Fruit fly (Drosophila melanogaster) whole organism, prepupa: Measurements from ENCODE around the gene Prosbeta3.

ENCODE experiments used
- Blimp-1 ChIP-seq: fragments of 200-800 bp; sonication (Bioruptor generic); optimal IDR thresholded peaks from 3 replicates; lab custom pipeline; 2017; ENCODE audit warnings: missing biosample characterization, missing genetic modification characterization, mild to moderate bottlenecking, moderate library complexity, missing genetic modification reagents
- CG10631 ChIP-seq: fragments of 200-800 bp; sonication (Bioruptor generic); optimal IDR thresholded peaks from 2 replicates; lab custom pipeline; 2016; ENCODE audit warnings: missing biosample characterization, missing genetic modification characterization
- CG11294 ChIP-seq: fragments of 200-800 bp; sonication (Bioruptor generic); IDR thresholded peaks from 2 replicates; pipeline ENCODE4 v1.3.6; 2022; ENCODE audit warnings: missing biosample characterization, missing genetic modification characterization
- CG11762 ChIP-seq: fragments of 200-800 bp; sonication (Bioruptor generic); optimal IDR thresholded peaks from 3 replicates; lab custom pipeline; 2016; ENCODE audit warnings: missing biosample characterization, missing genetic modification characterization; ENCODE audit not compliant: insufficient read depth
- CG15336 ChIP-seq: fragments of 200-800 bp; sonication (Bioruptor generic); IDR thresholded peaks from 2 replicates; pipeline ENCODE4 v1.3.6; 2022; ENCODE audit warnings: missing biosample characterization, missing genetic modification characterization
- CG1621 ChIP-seq: fragments of 200-800 bp; sonication (Bioruptor generic); optimal IDR thresholded peaks from 3 replicates; lab custom pipeline; 2018; ENCODE audit warnings: missing biosample characterization, mild to moderate bottlenecking, missing genetic modification characterization
- CG16779 ChIP-seq: fragments of 200-800 bp; sonication (Bioruptor generic); optimal IDR thresholded peaks from 3 replicates; lab custom pipeline; 2017; ENCODE audit warnings: missing biosample characterization, mild to moderate bottlenecking, missing genetic modification characterization
- CG3032 ChIP-seq: fragments of 200-800 bp; optimal IDR thresholded peaks from 2 replicates; lab custom pipeline; 2019; ENCODE audit warnings: missing biosample characterization, mild to moderate bottlenecking, missing genetic modification characterization, moderate library complexity
- CG32006 ChIP-seq: fragments of 200-800 bp; sonication (Bioruptor generic); optimal IDR thresholded peaks from 3 replicates; lab custom pipeline; 2017; ENCODE audit warnings: missing biosample characterization, mild to moderate bottlenecking, missing genetic modification characterization
- CG34406 ChIP-seq: fragments of 200-800 bp; sonication (Bioruptor generic); optimal IDR thresholded peaks from 3 replicates; lab custom pipeline; 2016; ENCODE audit warnings: missing biosample characterization, missing genetic modification characterization
- CG4318 ChIP-seq: fragments of 200-800 bp; sonication (Bioruptor generic); optimal IDR thresholded peaks from 3 replicates; lab custom pipeline; 2017; ENCODE audit warnings: missing biosample characterization, mild to moderate bottlenecking, missing genetic modification characterization
- CG6163 ChIP-seq: fragments of 200-800 bp; sonication (Bioruptor generic); IDR thresholded peaks from 3 replicates; pipeline ENCODE4 v1.3.6; 2022; ENCODE audit warnings: missing biosample characterization, missing genetic modification characterization
- CG6792 ChIP-seq: fragments of 200-800 bp; sonication (Bioruptor generic); optimal IDR thresholded peaks from 3 replicates; lab custom pipeline; 2016; ENCODE audit warnings: missing biosample characterization, missing genetic modification characterization
- CG6808 ChIP-seq: fragments of 200-800 bp; sonication (Bioruptor generic); optimal IDR thresholded peaks from 3 replicates; lab custom pipeline; 2017; ENCODE audit warnings: missing biosample characterization, missing genetic modification characterization, mild to moderate bottlenecking, moderate library complexity, missing genetic modification reagents
- CG7368 ChIP-seq: fragments of 200-800 bp; sonication (Bioruptor generic); optimal IDR thresholded peaks from 3 replicates; lab custom pipeline; 2016; ENCODE audit warnings: missing biosample characterization, missing genetic modification characterization
- CG8119 ChIP-seq: fragments of 200-800 bp; sonication (Bioruptor generic); IDR thresholded peaks from 3 replicates; pipeline ENCODE4 v1.3.6; 2022; ENCODE audit warnings: missing biosample characterization, missing genetic modification characterization
- CG8319 ChIP-seq: fragments of 200-800 bp; sonication (Bioruptor generic); optimal IDR thresholded peaks from 3 replicates; lab custom pipeline; 2016; ENCODE audit warnings: missing biosample characterization, missing genetic modification characterization
- CG8632 ChIP-seq: fragments of 200-800 bp; sonication (Bioruptor generic); optimal IDR thresholded peaks from 3 replicates; lab custom pipeline; 2016; ENCODE audit warnings: missing biosample characterization, missing genetic modification characterization
- CG9139 ChIP-seq: fragments of 200-800 bp; sonication (Bioruptor generic); optimal IDR thresholded peaks from 3 replicates; lab custom pipeline; 2017; ENCODE audit warnings: missing biosample characterization, mild to moderate bottlenecking, missing genetic modification characterization
- Eip75B ChIP-seq: fragments of 200-800 bp; sonication (Bioruptor generic); optimal IDR thresholded peaks from 3 replicates; lab custom pipeline; 2016; ENCODE audit warnings: missing biosample characterization, missing genetic modification characterization
- Eip78C ChIP-seq: fragments of 200-800 bp; sonication (Bioruptor generic); peaks from one replicate; lab custom pipeline; 2016; ENCODE audit warnings: missing biosample characterization, missing genetic modification characterization
- Ets21C ChIP-seq: fragments of 200-800 bp; sonication (Bioruptor generic); optimal IDR thresholded peaks from 3 replicates; lab custom pipeline; 2016; ENCODE audit warnings: missing biosample characterization, missing genetic modification characterization
- Ets96B ChIP-seq: fragments of 200-800 bp; optimal IDR thresholded peaks from 2 replicates; lab custom pipeline; 2019; ENCODE audit warnings: missing biosample characterization, mild to moderate bottlenecking, missing genetic modification characterization, moderate library complexity
- Gug ChIP-seq: fragments of 200-800 bp; sonication (Bioruptor generic); IDR thresholded peaks from 2 replicates; pipeline ENCODE4 v1.3.6; 2022; ENCODE audit warnings: missing biosample characterization, missing genetic modification characterization
- Hr38 ChIP-seq: sonication (Bioruptor generic); optimal IDR thresholded peaks from 2 replicates; lab custom pipeline; 2016; ENCODE audit warnings: missing biosample characterization, missing genetic modification characterization
- Hr39 ChIP-seq: fragments of 200-800 bp; sonication (Bioruptor generic); optimal IDR thresholded peaks from 2 replicates; lab custom pipeline; 2016; ENCODE audit warnings: missing biosample characterization, missing genetic modification characterization
- Hr4 ChIP-seq: fragments of 200-800 bp; sonication (Bioruptor generic); optimal IDR thresholded peaks from 3 replicates; lab custom pipeline; 2016; ENCODE audit warnings: missing biosample characterization, missing genetic modification characterization
- Lpt ChIP-seq: fragments of 200-800 bp; sonication (Bioruptor generic); optimal IDR thresholded peaks from 3 replicates; lab custom pipeline; 2016; ENCODE audit warnings: missing biosample characterization, missing genetic modification characterization
- OdsH ChIP-seq: fragments of 200-800 bp; sonication (Bioruptor generic); optimal IDR thresholded peaks from 3 replicates; lab custom pipeline; 2016; ENCODE audit warnings: missing biosample characterization, missing genetic modification characterization
- Sox102F ChIP-seq: fragments of 200-800 bp; sonication (Bioruptor generic); optimal IDR thresholded peaks from 2 replicates; lab custom pipeline; 2016; ENCODE audit warnings: missing biosample characterization, mild to moderate bottlenecking, missing genetic modification characterization
- Sox14 ChIP-seq: fragments of 200-800 bp; sonication (Bioruptor generic); optimal IDR thresholded peaks from 3 replicates; lab custom pipeline; 2016; ENCODE audit warnings: missing biosample characterization, missing genetic modification characterization
- Sox15 ChIP-seq: fragments of 200-800 bp; sonication (Bioruptor generic); optimal IDR thresholded peaks from 3 replicates; lab custom pipeline; 2016; ENCODE audit warnings: missing biosample characterization, missing genetic modification characterization
- achi ChIP-seq: fragments of 200-800 bp; sonication (Bioruptor generic); optimal IDR thresholded peaks from 3 replicates; lab custom pipeline; 2016; ENCODE audit warnings: missing biosample characterization, missing genetic modification characterization
- acj6 ChIP-seq: fragments of 200-800 bp; sonication (Bioruptor generic); optimal IDR thresholded peaks from 3 replicates; lab custom pipeline; 2016; ENCODE audit warnings: missing biosample characterization, missing genetic modification characterization
- cyc ChIP-seq: fragments of 200-800 bp; sonication (Bioruptor generic); optimal IDR thresholded peaks from 3 replicates; lab custom pipeline; 2016; ENCODE audit warnings: missing biosample characterization, missing genetic modification characterization
- dac ChIP-seq: fragments of 200-800 bp; sonication (Bioruptor generic); optimal IDR thresholded peaks from 2 replicates; lab custom pipeline; 2017; ENCODE audit warnings: missing biosample characterization, mild to moderate bottlenecking, missing genetic modification characterization
- dsx ChIP-seq: fragments of 200-800 bp; optimal IDR thresholded peaks from 3 replicates; lab custom pipeline; 2019; ENCODE audit warnings: missing biosample characterization, mild to moderate bottlenecking, missing genetic modification characterization, moderate library complexity; ENCODE audit not compliant: poor library complexity, severe bottlenecking
- eg ChIP-seq: fragments of 200-800 bp; sonication (Bioruptor generic); IDR thresholded peaks from 3 replicates; pipeline ENCODE4 v1.3.6; 2022; ENCODE audit warnings: missing biosample characterization, missing genetic modification characterization
- esn ChIP-seq: fragments of 200-800 bp; sonication (Bioruptor generic); optimal IDR thresholded peaks from 2 replicates; lab custom pipeline; 2016; ENCODE audit warnings: missing biosample characterization, mild to moderate bottlenecking, missing genetic modification characterization, moderate library complexity
- fd59A ChIP-seq: fragments of 200-800 bp; sonication (Bioruptor generic); optimal IDR thresholded peaks from 2 replicates; lab custom pipeline; 2017; ENCODE audit warnings: missing biosample characterization, mild to moderate bottlenecking, missing genetic modification characterization, missing genetic modification reagents
- fkh ChIP-seq: fragments of 200-800 bp; sonication (Bioruptor generic); optimal IDR thresholded peaks from 3 replicates; lab custom pipeline; 2017; ENCODE audit warnings: missing biosample characterization, mild to moderate bottlenecking, missing genetic modification characterization, moderate library complexity
- lz ChIP-seq: fragments of 200-800 bp; sonication (Bioruptor generic); optimal IDR thresholded peaks from 3 replicates; lab custom pipeline; 2016; ENCODE audit warnings: missing biosample characterization, missing genetic modification characterization
- net ChIP-seq: fragments of 200-800 bp; sonication (Bioruptor generic); optimal IDR thresholded peaks from 3 replicates; lab custom pipeline; 2016; ENCODE audit warnings: missing biosample characterization, missing genetic modification characterization
- salr ChIP-seq, 2 experiments: fragments of 200-800 bp; sonication (Bioruptor generic); optimal IDR thresholded peaks; 3 replicates each; lab custom pipeline; 2016 to 2018; ENCODE audit warnings: missing biosample characterization in 2 of 2, missing genetic modification characterization in 2 of 2, mild to moderate bottlenecking in 1 of 2
- svp ChIP-seq: fragments of 200-800 bp; sonication (Bioruptor generic); peaks from one replicate; lab custom pipeline; 2016; ENCODE audit warnings: missing biosample characterization, missing genetic modification characterization
- vri ChIP-seq: fragments of 200-800 bp; sonication (Bioruptor generic); optimal IDR thresholded peaks from 3 replicates; lab custom pipeline; 2016; ENCODE audit warnings: missing biosample characterization, mild to moderate bottlenecking, missing genetic modification characterization

Gene Prosbeta3

dm6 chr3R:9006129-9006528, at the start of gene Prosbeta3, which contains the start of gene Iru:
Prosbeta3 (minus strand) TSS chr3R:9006226.
Iru (plus strand) TSS chr3R:9006456.
- TF ChIP-seq Sox14 (GFP tag; lab: Kevin White, UChicago), result peak; percentile 13
- TF ChIP-seq Eip78C (GFP tag; lab: Kevin White, UChicago), result peak; percentile 64
- TF ChIP-seq esn, result peak; percentile 2
- peak; percentile 86 for TF ChIP-seq fkh (GFP tag; lab: Kevin White, UChicago)
- no peak for TF ChIP-seq Ets96B (tag; lab: Kevin White, UChicago)
- TF ChIP-seq dsx (GFP tag; lab: Kevin White, UChicago), result peak; percentile 53

dm6 chr3R:9055119-9056105, 49.4 kb upstream of the Prosbeta3 start:
- TF ChIP-seq eg (no peak), CG10631 (GFP tag; lab: Kevin White, UChicago) (peak; percentile 88), dac (GFP tag; lab: Kevin White, UChicago) (peak; percentile 58), CG34406 (GFP tag; lab: Kevin White, UChicago) (peak; percentile 90), CG6792 (peak; percentile 86), CG8119 (GFP tag; lab: Robert Waterston, UW) (no peak), CG8319 (GFP tag; lab: Kevin White, UChicago) (peak; percentile 68), lz (peak; percentile 90), Gug (GFP tag; lab: Robert Waterston, UW) (no peak), Ets96B (tag; lab: Kevin White, UChicago) (peak; percentile 89), CG16779 (tag; lab: Kevin White, UChicago) (peak; percentile 78), CG3032 (tag; lab: Kevin White, UChicago) (peak; percentile 90), Hr39 (GFP tag; lab: Kevin White, UChicago) (peak; percentile 88), net (peak; percentile 87), CG15336 (GFP tag; lab: Robert Waterston, UW) (no peak), Lpt (GFP tag; lab: Kevin White, UChicago) (peak; percentile 66), CG1621 (tag; lab: Kevin White, UChicago) (peak; percentile 54), fd59A (GFP tag; lab: Kevin White, UChicago) (peak; percentile 70), esn (peak; percentile 94), fkh (GFP tag; lab: Kevin White, UChicago) (peak; percentile 29), Sox14 (GFP tag; lab: Kevin White, UChicago) (peak; percentile 84), CG4318 (GFP tag; lab: Kevin White, UChicago) (peak; percentile 77), CG8632 (GFP tag; lab: Kevin White, UChicago) (peak; percentile 90), Blimp-1 (GFP tag; lab: Kevin White, UChicago) (peak; percentile 72), CG9139 (GFP tag; lab: Kevin White, UChicago) (peak; percentile 85), Sox15 (GFP tag; lab: Kevin White, UChicago) (peak; percentile 80), Eip75B (GFP tag; lab: Kevin White, UChicago) (peak; percentile 86), Hr4 (peak; percentile 80), Ets21C (GFP tag; lab: Kevin White, UChicago) (peak; percentile 76), svp (GFP tag; lab: Kevin White, UChicago) (peak; percentile 94), acj6 (GFP tag; lab: Kevin White, UChicago) (peak; percentile 90), Eip78C (GFP tag; lab: Kevin White, UChicago) (peak; percentile 99), cyc (peak; percentile 90), CG6163 (GFP tag; lab: Robert Waterston, UW) (no peak), vri (GFP tag; lab: Kevin White, UChicago) (peak; percentile 94), CG11294 (GFP tag; lab: Robert Waterston, UW) (no peak), salr (GFP tag; optimal IDR thresholded peaks at IDR 0.05; lab: Kevin White, UChicago) (peak; percentile 47 to 79), Sox102F (GFP tag; lab: Kevin White, UChicago) (peak; percentile 90), CG32006 (GFP tag; lab: Kevin White, UChicago) (peak; percentile 87), OdsH (GFP tag; lab: Kevin White, UChicago) (peak; percentile 91), Hr38 (GFP tag; lab: Kevin White, UChicago) (no peak), CG11762 (GFP tag; lab: Kevin White, UChicago) (peak; percentile 80), achi (GFP tag; lab: Kevin White, UChicago) (peak; percentile 91), CG6808 (GFP tag; lab: Kevin White, UChicago) (peak; percentile 89), CG7368 (peak; percentile 79)
